Fruit fly (Drosophila melanogaster): ENCODE measurements around the gene CG13599.

The CG13599 gene

DNA sequence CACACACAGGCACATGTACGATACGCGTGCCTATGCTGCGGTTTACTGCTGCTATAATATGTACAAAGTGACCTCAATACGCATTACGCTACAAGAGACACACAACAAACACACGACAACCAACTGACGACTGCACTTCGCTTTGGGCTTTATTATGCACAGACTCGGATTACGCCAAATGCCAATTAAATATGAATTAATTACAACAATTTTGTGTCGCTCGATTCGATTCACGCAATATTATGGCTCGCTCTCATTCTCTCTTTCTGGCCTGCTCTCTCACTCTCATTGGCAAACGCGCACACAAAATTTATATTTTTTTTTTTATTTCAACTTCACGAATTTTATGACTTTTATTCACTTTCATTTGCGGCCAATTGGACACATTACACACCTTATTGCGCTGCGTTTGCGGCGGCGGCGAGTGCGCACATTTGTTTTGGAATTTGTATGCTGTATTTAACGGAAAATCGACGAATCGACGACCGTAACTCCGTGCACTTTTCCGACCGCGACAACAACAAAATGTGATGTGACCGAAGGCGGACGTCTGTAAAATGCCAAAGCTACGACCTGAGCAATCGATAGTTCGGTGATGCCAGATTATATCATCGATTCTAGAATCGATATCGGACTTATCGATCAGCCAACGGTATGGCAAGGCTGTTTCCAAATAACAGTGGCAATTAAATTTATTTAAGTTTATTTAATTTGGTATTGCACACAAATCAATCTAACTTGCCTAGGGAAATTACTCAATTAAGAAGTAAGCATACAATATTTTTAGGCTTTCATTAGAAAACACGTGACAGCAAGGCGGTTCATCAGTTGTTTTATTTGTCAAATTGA, 8.7 kb upstream of the CG13599 start, which contains the start of the genes sba and CG31141 (continued):
- no peak for TF ChIP-seq CG14965 (GFP tag; optimal IDR thresholded peaks at IDR 0.05; ENCODE audit: borderline replicate concordance)
- peak; percentile 72 for TF ChIP-seq Deaf1 (tag; optimal IDR thresholded peaks at IDR 0.05)
- peak; percentile 3 for TF ChIP-seq CG7839 (tag; optimal IDR thresholded peaks at IDR 0.05)
- no peak for TF ChIP-seq sens-2 (GFP tag; IDR thresholded peaks at IDR 0.05)
- TF ChIP-seq Asciz (GFP tag; optimal IDR thresholded peaks at IDR 0.05): no peak
- TF ChIP-seq trem (tag; optimal IDR thresholded peaks at IDR 0.05): peak; percentile 65
- peak in 1 of 2 experiments; percentile 3 for TF ChIP-seq bsh (GFP tag; optimal IDR thresholded peaks at IDR 0.05)
- TF ChIP-seq disco-r (GFP tag; optimal IDR thresholded peaks at IDR 0.05): no peak
- TF ChIP-seq Fer1 (GFP tag; optimal IDR thresholded peaks at IDR 0.05): peak; percentile 48
- no peak for TF ChIP-seq CG2889 (GFP tag; IDR thresholded peaks at IDR 0.05)
- TF ChIP-seq Gsc (GFP tag; IDR thresholded peaks at IDR 0.05): no peak
- no peak for TF ChIP-seq Chrac-16 (GFP tag; optimal IDR thresholded peaks at IDR 0.05)
- no peak for TF ChIP-seq fd102C (GFP tag; optimal IDR thresholded peaks at IDR 0.05)
- no peak for TF ChIP-seq bcd (GFP tag; optimal IDR thresholded peaks at IDR 0.05)
- peak; percentile 29 for TF ChIP-seq CG13624 (GFP tag; optimal IDR thresholded peaks at IDR 0.05)
- TF ChIP-seq ham (GFP tag; IDR thresholded peaks at IDR 0.05): no peak
- no peak for TF ChIP-seq cas (GFP tag; IDR thresholded peaks at IDR 0.05)
- no peak for TF ChIP-seq CG16779 (GFP tag; IDR thresholded peaks at IDR 0.05)
- TF ChIP-seq Myb (GFP tag; optimal IDR thresholded peaks at IDR 0.05): peak; percentile 86
- no peak for TF ChIP-seq CG6175 (GFP tag; IDR thresholded peaks at IDR 0.05)
- no peak for TF ChIP-seq GATAe (GFP tag; conservative IDR thresholded peaks at IDR 0.05)
- no peak for TF ChIP-seq CG43689 (GFP tag; IDR thresholded peaks at IDR 0.05)
- TF ChIP-seq Sox100B (GFP tag; optimal IDR thresholded peaks at IDR 0.05): no peak
- peak; percentile 81 for TF ChIP-seq sens (GFP tag)
- TF ChIP-seq CG10654 (GFP tag; optimal IDR thresholded peaks at IDR 0.05): no peak
- no peak for TF ChIP-seq Max (GFP tag; optimal IDR thresholded peaks at IDR 0.05)
- no peak for TF ChIP-seq CG16863 (GFP tag; optimal IDR thresholded peaks at IDR 0.05)
- peak; percentile 47; the same call in 1 of the 3 replicates for TF ChIP-seq CG11456 (GFP tag; IDR thresholded peaks at IDR 0.05)
- TF ChIP-seq CG17568 (GFP tag; optimal IDR thresholded peaks at IDR 0.05): peak; percentile 51
- TF ChIP-seq gem (tag; optimal IDR thresholded peaks at IDR 0.05): no peak
- peak; percentile 25; the same call in 1 of the 2 replicates for TF ChIP-seq bowl (GFP tag; IDR thresholded peaks at IDR 0.05)
- peak; percentile 84 for TF ChIP-seq HLH4C (GFP tag; IDR thresholded peaks at IDR 0.05; ENCODE audit: partially characterized antibody)
- peak; percentile 44 for TF ChIP-seq wek (GFP tag; optimal IDR thresholded peaks at IDR 0.05)
- no peak for TF ChIP-seq ash1 (GFP tag; optimal IDR thresholded peaks at IDR 0.05)
- TF ChIP-seq ind (GFP tag; optimal IDR thresholded peaks at IDR 0.05): no peak
- TF ChIP-seq CG8089 (GFP tag; optimal IDR thresholded peaks at IDR 0.05): no peak
- TF ChIP-seq CG13287 (GFP tag; IDR thresholded peaks at IDR 0.05; ENCODE audit: partially characterized antibody): peak; percentile 87
- peak; percentile 41 for TF ChIP-seq caup (GFP tag; optimal IDR thresholded peaks at IDR 0.05; ENCODE audit: severe bottlenecking)
- no peak for TF ChIP-seq CG1832 (GFP tag; optimal IDR thresholded peaks at IDR 0.05)
- no peak for TF ChIP-seq zf30C (GFP tag; optimal IDR thresholded peaks at IDR 0.05)
- TF ChIP-seq CTCF (GFP tag; optimal IDR thresholded peaks at IDR 0.05): peak; percentile 37
- TF ChIP-seq tin (GFP tag; optimal IDR thresholded peaks at IDR 0.05): peak; percentile 18
- no peak for TF ChIP-seq CG18011 (GFP tag; optimal IDR thresholded peaks at IDR 0.05)
- no peak for TF ChIP-seq NK7.1 (GFP tag; optimal IDR thresholded peaks at IDR 0.05)
- no peak for TF ChIP-seq esg (GFP tag; conservative IDR thresholded peaks at IDR 0.05)
- no peak for TF ChIP-seq fru (optimal IDR thresholded peaks at IDR 0.05)
- no peak for TF ChIP-seq H15 (GFP tag; IDR thresholded peaks at IDR 0.05)
- no peak for TF ChIP-seq vfl (GFP tag; optimal IDR thresholded peaks at IDR 0.05)
- TF ChIP-seq CG3407 (GFP tag; optimal IDR thresholded peaks at IDR 0.05): no peak
- TF ChIP-seq Dp (GFP tag; optimal IDR thresholded peaks at IDR 0.05): peak; percentile 71
